Fruit fly (Drosophila melanogaster): ENCODE results near the gene CG14218.

DNA sequence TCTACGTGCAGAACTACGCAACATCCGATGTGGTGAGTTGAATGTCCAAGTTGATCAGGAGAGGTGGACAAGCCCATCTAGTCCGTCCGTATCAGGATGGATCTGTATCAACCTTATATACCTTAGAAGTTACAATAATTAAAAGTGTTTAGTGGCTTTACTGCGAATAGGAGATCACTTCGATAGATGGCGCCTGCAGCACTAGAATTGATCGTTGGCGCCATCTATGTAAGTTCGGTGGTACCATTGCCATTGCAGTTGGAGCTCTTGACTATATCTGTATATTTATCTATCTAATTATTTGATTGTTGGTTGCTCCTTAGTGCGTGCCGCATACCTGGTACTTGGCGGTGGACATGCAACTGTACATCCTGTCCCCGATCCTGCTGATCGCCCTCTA lies 3.4 kb upstream of the CG14218 start:
- TF ChIP-seq ttk (optimal IDR thresholded peaks at IDR 0.05) (no peak), psq (optimal IDR thresholded peaks at IDR 0.05) (no peak), h (optimal IDR thresholded peaks at IDR 0.05) (no peak), Myc (optimal IDR thresholded peaks at IDR 0.05) (no peak)
